Fruit fly (Drosophila melanogaster): ENCODE measurements around the gene Efa6.

The Efa6 gene

DNA sequence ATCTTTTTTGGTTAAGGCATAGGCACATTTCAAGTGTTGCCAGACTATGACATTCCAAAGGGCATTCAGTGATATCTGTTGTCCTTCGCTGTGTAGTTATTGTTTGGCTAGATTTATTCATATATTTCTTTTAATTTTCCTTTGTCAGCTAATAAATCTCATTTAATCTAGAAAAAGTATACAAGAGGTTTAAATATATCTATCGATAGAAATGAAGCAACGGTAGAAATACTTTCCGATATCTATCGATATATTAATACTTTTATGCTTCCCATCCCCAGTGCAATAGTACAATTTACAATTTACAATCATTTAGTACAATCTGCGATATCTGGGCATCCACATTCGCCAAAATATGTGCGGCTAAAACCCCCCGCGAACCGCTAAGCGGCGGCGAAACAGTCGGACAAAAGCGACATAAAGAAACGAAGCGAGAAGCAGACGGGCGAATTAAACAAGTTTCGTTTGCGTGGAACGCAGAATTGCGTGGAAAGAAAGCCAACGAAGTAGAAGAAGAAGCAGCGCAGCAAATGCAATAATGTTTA, at the start of gene Efa6 (continued):
- TF ChIP-seq run (tag; optimal IDR thresholded peaks at IDR 0.05) (peak; percentile 13), gem (tag; optimal IDR thresholded peaks at IDR 0.05) (no peak), abd-A (tag; optimal IDR thresholded peaks at IDR 0.05) (peak; percentile 76), pan (optimal IDR thresholded peaks at IDR 0.05) (no peak), pan (GFP tag; optimal IDR thresholded peaks at IDR 0.05 in 1 of 2, IDR thresholded peaks at IDR 0.05 in 1 of 2) (no peak), wor (GFP tag; IDR thresholded peaks at IDR 0.05) (no peak), Ptx1 (GFP tag; IDR thresholded peaks at IDR 0.05) (no peak), Doc3 (GFP tag; IDR thresholded peaks at IDR 0.05; ENCODE audit: partially characterized antibody) (peak; percentile 98), CG12942 (GFP tag; optimal IDR thresholded peaks at IDR 0.05) (peak; percentile 41), sens (GFP tag) (peak; percentile 91), Hr3 (GFP tag; optimal IDR thresholded peaks at IDR 0.05) (peak; percentile 43), cato (GFP tag; optimal IDR thresholded peaks at IDR 0.05; ENCODE audit: borderline replicate concordance) (peak; percentile 31), psq (GFP tag; optimal IDR thresholded peaks at IDR 0.05) (peak; percentile 18), ash1 (GFP tag; optimal IDR thresholded peaks at IDR 0.05) (no peak), NC2β (GFP tag; optimal IDR thresholded peaks at IDR 0.05) (peak; percentile 12), pita (GFP tag; optimal IDR thresholded peaks at IDR 0.05) (no peak), Vsx1 (GFP tag; optimal IDR thresholded peaks at IDR 0.05) (no peak), CG1233 (GFP tag; optimal IDR thresholded peaks at IDR 0.05) (no peak), ato (GFP tag; IDR thresholded peaks at IDR 0.05; ENCODE audit: partially characterized antibody) (peak; percentile 66; the same call in 1 of the 2 replicates), C15 (GFP tag; IDR thresholded peaks at IDR 0.05) (no peak), Poxn (GFP tag; IDR thresholded peaks at IDR 0.05) (no peak), CG3163 (GFP tag; optimal IDR thresholded peaks at IDR 0.05) (no peak), CG10321 (GFP tag; IDR thresholded peaks at IDR 0.05) (no peak), seq (GFP tag; IDR thresholded peaks at IDR 0.05) (no peak), yki (optimal IDR thresholded peaks at IDR 0.05) (no peak), Atf6 (GFP tag; IDR thresholded peaks at IDR 0.05) (0 out of 2 replicates have a peak, but pooled peaks have one; percentile 45), klu (GFP tag; IDR thresholded peaks at IDR 0.05) (no peak), jigr1 (GFP tag; IDR thresholded peaks at IDR 0.05) (no peak), disco-r (GFP tag; optimal IDR thresholded peaks at IDR 0.05) (no peak), kah (GFP tag; optimal IDR thresholded peaks at IDR 0.05) (no peak), CG13624 (GFP tag; optimal IDR thresholded peaks at IDR 0.05) (peak; percentile 28), sima (GFP tag; optimal IDR thresholded peaks at IDR 0.05) (no peak), pb (GFP tag; optimal IDR thresholded peaks at IDR 0.05) (peak; percentile 4), Stat92E (GFP tag; optimal IDR thresholded peaks at IDR 0.05) (peak in 1 of 3 experiments; percentile 62), CG4707 (GFP tag; optimal IDR thresholded peaks at IDR 0.05) (no peak), wdn (GFP tag; IDR thresholded peaks at IDR 0.05) (no peak), Camta (GFP tag; optimal IDR thresholded peaks at IDR 0.05) (peak; percentile 58), Bgb (GFP tag; IDR thresholded peaks at IDR 0.05; ENCODE audit: partially characterized antibody) (peak; percentile 92), CG9215 (GFP tag; IDR thresholded peaks at IDR 0.05) (no peak), CG8924 (tag; optimal IDR thresholded peaks at IDR 0.05) (peak; percentile 92), luna (GFP tag; optimal IDR thresholded peaks at IDR 0.05) (no peak), CG10209 (GFP tag; optimal IDR thresholded peaks at IDR 0.05) (peak; percentile 36), Atf3 (GFP tag; optimal IDR thresholded peaks at IDR 0.05) (no peak), nom (GFP tag; optimal IDR thresholded peaks at IDR 0.05) (peak; percentile 54), CG6791 (GFP tag; IDR thresholded peaks at IDR 0.05; ENCODE audit: partially characterized antibody) (peak; percentile 87), CG9817 (tag; optimal IDR thresholded peaks at IDR 0.05) (peak; percentile 44), so (GFP tag; IDR thresholded peaks at IDR 0.05) (no peak), dmrt11E (tag; optimal IDR thresholded peaks at IDR 0.05) (peak; percentile 27), ssp (GFP tag; IDR thresholded peaks at IDR 0.05) (0 out of 2 replicates have a peak, but pooled peaks have one; percentile 9), repo (GFP tag; optimal IDR thresholded peaks at IDR 0.05) (no peak), CG11247 (GFP tag; IDR thresholded peaks at IDR 0.05) (no peak)
